Worm (Caenorhabditis elegans) whole organism, late embryonic: ENCODE data around the gene rfc-1.
A peak's percentile ranks its signal among the peaks of the same experiment; 100 is the strongest.

Experiments used
- C38D4.7 ChIP-seq: fragments of 200-800 bp; sonication (Bioruptor generic); optimal IDR thresholded peaks from 2 replicates; lab custom pipeline; 2018; ENCODE audit warnings: mild to moderate bottlenecking, missing genetic modification characterization, moderate library complexity, missing compliant biosample characterization
- K02D7.2 ChIP-seq: sonication (generic microtip); optimal IDR thresholded peaks from 2 replicates; lab custom pipeline; 2017; ENCODE audit warnings: mild to moderate bottlenecking, missing genetic modification characterization, missing compliant biosample characterization
- K09A11.1 ChIP-seq: sonication (generic microtip); optimal IDR thresholded peaks from 2 replicates; lab custom pipeline; 2017; ENCODE audit warnings: antibody characterized with exemption, mild to moderate bottlenecking, missing genetic modification characterization, missing compliant biosample characterization; ENCODE audit not compliant: insufficient read depth
- T23F11.4 ChIP-seq: fragments of 200-800 bp; sonication (Bioruptor generic); optimal IDR thresholded peaks from 2 replicates; lab custom pipeline; 2018; ENCODE audit warnings: mild to moderate bottlenecking, missing genetic modification characterization, missing compliant biosample characterization
- ahr-1 ChIP-seq: sonication (generic microtip); optimal IDR thresholded peaks from 2 replicates; lab custom pipeline; 2016; ENCODE audit warnings: missing genetic modification characterization, missing compliant biosample characterization
- ama-1 ChIP-seq: fragments of 150-350 bp; optimal IDR thresholded peaks from 2 replicates; lab custom pipeline; 2014
- ceh-14 ChIP-seq: sonication (generic microtip); optimal IDR thresholded peaks from 2 replicates; lab custom pipeline; 2016; ENCODE audit warnings: missing genotype, missing genetic modification characterization, missing compliant biosample characterization
- ceh-2 ChIP-seq: sonication (generic microtip); optimal IDR thresholded peaks from 2 replicates; lab custom pipeline; 2016; ENCODE audit warnings: missing genotype, missing genetic modification characterization, missing compliant biosample characterization
- ceh-22 ChIP-seq: sonication (generic microtip); optimal IDR thresholded peaks from 2 replicates; lab custom pipeline; 2017; ENCODE audit warnings: missing biosample characterization, missing genetic modification characterization
- ceh-24 ChIP-seq: sonication (generic microtip); optimal IDR thresholded peaks from 2 replicates; lab custom pipeline; 2016; ENCODE audit warnings: mild to moderate bottlenecking, missing genetic modification characterization, missing compliant biosample characterization
- ceh-30 ChIP-seq: fragments of 150-350 bp; optimal IDR thresholded peaks from 2 replicates; lab custom pipeline; 2014; ENCODE audit warnings: missing biosample characterization, missing genetic modification characterization
- ceh-31 ChIP-seq: sonication (generic microtip); optimal IDR thresholded peaks from 2 replicates; lab custom pipeline; 2016; ENCODE audit warnings: missing genetic modification characterization, missing compliant biosample characterization
- ceh-34 ChIP-seq: sonication (generic microtip); optimal IDR thresholded peaks from 2 replicates; lab custom pipeline; 2016; ENCODE audit warnings: mild to moderate bottlenecking, missing genetic modification characterization, missing compliant biosample characterization
- ceh-6 ChIP-seq: fragments of 200-800 bp; sonication (Bioruptor generic); optimal IDR thresholded peaks from 2 replicates; lab custom pipeline; 2018; ENCODE audit warnings: mild to moderate bottlenecking, missing genetic modification characterization, missing compliant biosample characterization
- dmd-4 ChIP-seq: sonication (generic microtip); optimal IDR thresholded peaks from 2 replicates; lab custom pipeline; 2016; ENCODE audit warnings: borderline replicate concordance, missing genetic modification characterization, missing compliant biosample characterization
- elt-4 ChIP-seq: sonication (generic microtip); optimal IDR thresholded peaks from 2 replicates; lab custom pipeline; 2016; ENCODE audit warnings: missing genetic modification characterization, missing compliant biosample characterization
- ets-4 ChIP-seq: sonication (generic microtip); optimal IDR thresholded peaks from 2 replicates; lab custom pipeline; 2016; ENCODE audit warnings: missing genetic modification characterization, missing compliant biosample characterization
- fkh-10 ChIP-seq: fragments of 150-350 bp; optimal IDR thresholded peaks from 2 replicates; lab custom pipeline; 2014; ENCODE audit warnings: missing biosample characterization, missing genetic modification reagents, missing genetic modification characterization
- gmeb-2 ChIP-seq: sonication (generic microtip); optimal IDR thresholded peaks from 2 replicates; lab custom pipeline; 2016; ENCODE audit warnings: missing genetic modification characterization, inconsistent platforms, missing compliant biosample characterization
- hlh-13 ChIP-seq: fragments of 200-800 bp; sonication (Bioruptor generic); optimal IDR thresholded peaks from 2 replicates; lab custom pipeline; 2018; ENCODE audit warnings: mild to moderate bottlenecking, missing genetic modification characterization, missing compliant biosample characterization
- hlh-15 ChIP-seq: sonication (generic microtip); optimal IDR thresholded peaks from 2 replicates; lab custom pipeline; 2016; ENCODE audit warnings: missing genetic modification characterization, missing compliant biosample characterization
- hlh-6 ChIP-seq: sonication (generic microtip); optimal IDR thresholded peaks from 2 replicates; lab custom pipeline; 2016; ENCODE audit warnings: missing genotype, missing genetic modification characterization, missing compliant biosample characterization
- hlh-8 ChIP-seq: sonication (generic microtip); optimal IDR thresholded peaks from 2 replicates; lab custom pipeline; 2016; ENCODE audit warnings: missing genotype, missing genetic modification characterization, missing compliant biosample characterization
- nfya-1 ChIP-seq: sonication (generic microtip); optimal IDR thresholded peaks from 2 replicates; lab custom pipeline; 2017; ENCODE audit warnings: missing genetic modification characterization, mild to moderate bottlenecking, missing compliant biosample characterization, antibody characterized with exemption, moderate library complexity
- nhr-11 ChIP-seq: fragments of 150-350 bp; optimal IDR thresholded peaks from 2 replicates; lab custom pipeline; 2014; ENCODE audit warnings: missing biosample characterization, missing genetic modification characterization
- nhr-232 ChIP-seq: sonication (generic microtip); optimal IDR thresholded peaks from 2 replicates; lab custom pipeline; 2016; ENCODE audit warnings: missing genetic modification characterization, missing compliant biosample characterization
- odd-2 ChIP-seq: sonication (generic microtip); optimal IDR thresholded peaks from 2 replicates; lab custom pipeline; 2017; ENCODE audit warnings: antibody characterized with exemption, mild to moderate bottlenecking, missing genetic modification characterization, missing compliant biosample characterization
- pat-9 ChIP-seq: fragments of 200-800 bp; sonication (Bioruptor generic); optimal IDR thresholded peaks from 2 replicates; lab custom pipeline; 2018; ENCODE audit warnings: mild to moderate bottlenecking, missing genetic modification characterization, moderate library complexity, missing compliant biosample characterization
- pha-4 ChIP-seq: fragments of 150-350 bp; optimal IDR thresholded peaks from 2 replicates; lab custom pipeline; 2018; ENCODE audit warnings: missing biosample characterization, missing genetic modification reagents, missing genetic modification characterization
- pqm-1 ChIP-seq: sonication (generic microtip); optimal IDR thresholded peaks from 2 replicates; lab custom pipeline; 2016; ENCODE audit warnings: missing genetic modification characterization, missing compliant biosample characterization
- ref-2 ChIP-seq: sonication (generic microtip); optimal IDR thresholded peaks from 2 replicates; lab custom pipeline; 2016; ENCODE audit warnings: missing genetic modification characterization, missing compliant biosample characterization
- sdc-2 ChIP-seq: sonication (generic microtip); optimal IDR thresholded peaks from 2 replicates; lab custom pipeline; 2016; ENCODE audit warnings: missing genotype, missing genetic modification characterization, missing compliant biosample characterization
- sox-4 ChIP-seq: sonication (generic microtip); optimal IDR thresholded peaks from 2 replicates; lab custom pipeline; 2017; ENCODE audit warnings: mild to moderate bottlenecking, missing genetic modification characterization, inconsistent platforms, missing compliant biosample characterization
- syd-9 ChIP-seq: sonication (generic microtip); optimal IDR thresholded peaks from 2 replicates; lab custom pipeline; 2016; ENCODE audit warnings: mild to moderate bottlenecking, missing genetic modification characterization, moderate library complexity, missing compliant biosample characterization
- ttx-3 ChIP-seq: sonication (generic microtip); optimal IDR thresholded peaks from 2 replicates; lab custom pipeline; 2016; ENCODE audit warnings: missing genetic modification reagents, missing genetic modification characterization, missing compliant biosample characterization
- unc-3 ChIP-seq, 2 experiments: fragments of 200-800 bp in 1 of 2; sonication (Bioruptor generic) in 1 of 2; sonication (generic microtip) in 1 of 2; conservative IDR thresholded peaks in 1 of 2; optimal IDR thresholded peaks in 1 of 2; 2 replicates each; pipeline versions ENCODE4 v1.3.6 to Lab custom; 2016 to 2022; ENCODE audit warnings: missing compliant biosample characterization in 2 of 2, missing genetic modification characterization in 2 of 2, missing genetic modification reagents in 1 of 2
- ztf-16 ChIP-seq: sonication (generic microtip); optimal IDR thresholded peaks from 2 replicates; lab custom pipeline; 2017; ENCODE audit warnings: missing genetic modification characterization, missing compliant biosample characterization

The rfc-1 gene

DNA sequence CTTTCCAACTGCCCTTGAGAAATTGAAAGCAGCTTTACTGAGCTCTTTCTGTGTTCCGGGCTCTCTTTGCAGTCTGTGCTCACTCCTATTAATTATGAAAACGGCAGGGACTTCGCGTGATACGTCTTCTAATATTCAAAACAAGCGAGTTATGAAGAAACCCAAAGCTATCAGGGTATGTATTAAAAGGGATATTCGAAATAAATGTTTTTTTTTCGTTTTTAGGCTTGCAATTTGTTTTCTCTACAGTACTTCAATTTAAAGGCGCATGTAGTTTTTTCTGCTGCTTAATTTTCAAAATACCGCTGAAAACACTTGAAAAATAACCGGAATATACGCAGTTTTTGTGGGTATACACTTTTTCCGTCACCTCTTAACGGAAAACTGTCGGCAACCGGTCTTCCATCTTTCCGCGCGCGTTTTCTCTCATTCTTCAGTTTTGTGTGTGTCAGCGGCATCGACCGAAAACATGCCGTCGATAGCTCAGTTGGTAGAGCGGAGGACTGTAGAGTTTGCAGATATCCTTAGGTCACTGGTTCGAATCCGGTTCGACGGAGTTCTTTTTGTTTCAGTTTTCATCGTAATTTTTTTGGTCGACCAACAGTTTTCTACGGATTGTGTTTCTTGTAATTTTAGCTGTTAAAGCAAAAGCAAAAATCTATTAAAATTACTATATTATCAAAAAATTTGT, 43.4 kb upstream of the rfc-1 start, which contains the start of gene gasr-8 (continued):
- peak; percentile 48 for TF ChIP-seq pat-9
- peak; percentile 13 for TF ChIP-seq K02D7.2 (tag; lab: Kevin White, UChicago)
- TF ChIP-seq ceh-34 (tag; lab: Kevin White, UChicago), result no peak
- no peak for TF ChIP-seq K09A11.1 (tag; lab: Kevin White, UChicago)
- TF ChIP-seq hlh-8 (tag; lab: Kevin White, UChicago), result no peak
- no peak for TF ChIP-seq ets-4
- peak; percentile 57 for TF ChIP-seq gmeb-2 (tag; lab: Kevin White, UChicago)
- no peak for TF ChIP-seq ceh-24
- no peak for TF ChIP-seq ahr-1 (tag; lab: Kevin White, UChicago)
- TF ChIP-seq nfya-1, result peak; percentile 4
- no peak for TF ChIP-seq elt-4
- peak; percentile 49 for TF ChIP-seq dmd-4
- no peak for TF ChIP-seq nhr-11 (tag; lab: Kevin White, UChicago)
- TF ChIP-seq odd-2 (tag; lab: Kevin White, UChicago), result no peak
- TF ChIP-seq ztf-16, result peak; percentile 3
- no peak for TF ChIP-seq ceh-22 (tag; lab: Kevin White, UChicago)
- TF ChIP-seq sdc-2 (tag; lab: Kevin White, UChicago), result no peak
- TF ChIP-seq T23F11.4 (GFP tag; lab: Kevin White, UChicago), result no peak
- no peak for TF ChIP-seq ref-2
- no peak for TF ChIP-seq ama-1 (lab: Kevin White, UChicago)
- TF ChIP-seq syd-9 (tag; lab: Kevin White, UChicago), result no peak
- TF ChIP-seq ceh-30 (tag; lab: Kevin White, UChicago), result no peak
- TF ChIP-seq hlh-13 (GFP tag; lab: Kevin White, UChicago), result no peak
- TF ChIP-seq hlh-15 (tag; lab: Kevin White, UChicago), result peak; percentile 36

ce11 chrV:14688097-14688912, 42.5 kb upstream of the rfc-1 start, which contains the start of gene C47E8.11:
Gene C47E8.11, plus strand, starts transcription at chrV:14688616.
- TF ChIP-seq ttx-3 (no peak), hlh-8 (tag; lab: Kevin White, UChicago) (no peak), nhr-232 (tag; lab: Kevin White, UChicago) (no peak), hlh-15 (tag; lab: Kevin White, UChicago) (no peak), nfya-1 (peak; percentile 12), T23F11.4 (GFP tag; lab: Kevin White, UChicago) (no peak)

DNA sequence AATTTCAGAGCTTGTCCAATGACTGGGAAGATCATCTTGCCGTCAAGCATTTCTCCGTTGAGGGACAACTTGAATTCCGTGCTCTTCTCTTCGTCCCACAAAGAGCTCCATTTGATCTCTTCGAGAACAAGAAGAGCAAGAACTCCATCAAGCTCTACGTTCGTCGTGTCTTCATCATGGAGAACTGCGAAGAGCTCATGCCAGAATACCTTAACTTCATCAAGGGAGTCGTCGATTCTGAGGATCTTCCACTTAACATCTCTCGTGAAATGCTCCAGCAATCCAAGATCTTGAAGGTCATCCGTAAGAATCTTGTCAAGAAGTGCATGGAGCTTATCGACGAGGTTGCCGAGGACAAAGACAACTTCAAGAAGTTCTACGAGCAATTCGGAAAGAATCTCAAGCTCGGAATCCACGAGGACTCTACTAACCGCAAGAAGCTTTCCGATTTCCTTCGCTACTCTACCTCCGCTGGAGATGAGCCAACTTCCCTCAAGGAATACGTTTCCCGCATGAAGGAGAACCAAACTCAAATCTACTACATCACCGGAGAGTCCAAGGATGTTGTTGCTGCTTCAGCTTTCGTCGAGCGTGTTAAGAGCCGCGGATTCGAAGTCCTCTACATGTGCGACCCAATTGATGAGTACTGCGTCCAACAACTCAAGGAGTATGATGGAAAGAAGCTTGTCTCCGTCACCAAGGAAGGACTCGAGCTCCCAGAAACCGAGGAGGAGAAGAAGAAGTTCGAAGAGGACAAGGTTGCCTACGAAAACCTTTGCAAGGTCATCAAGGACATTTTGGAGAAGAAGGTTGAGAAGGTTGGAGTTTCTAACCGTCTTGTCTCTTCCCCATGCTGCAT, 41.6 kb upstream of the rfc-1 start:
- TF ChIP-seq nhr-232 (tag; lab: Kevin White, UChicago) (no peak), fkh-10 (GFP tag; lab: Kevin White, UChicago) (no peak), ceh-2 (tag; lab: Kevin White, UChicago) (no peak), T23F11.4 (GFP tag; lab: Kevin White, UChicago) (peak; percentile 2)

- TF ChIP-seq sox-4 (tag; lab: Kevin White, UChicago) (no peak), unc-3 (GFP tag; conservative IDR thresholded peaks at IDR 0.05; lab: Robert Waterston, UW) (no peak), unc-3 (tag; optimal IDR thresholded peaks at IDR 0.05; lab: Kevin White, UChicago) (no peak), ceh-6 (GFP tag; lab: Kevin White, UChicago) (no peak), ceh-31 (no peak), pha-4 (no peak), pqm-1 (tag; lab: Kevin White, UChicago) (peak; percentile 4), C38D4.7 (GFP tag; lab: Kevin White, UChicago) (no peak), hlh-6 (peak; percentile 8), ama-1 (lab: Kevin White, UChicago) (no peak), ceh-14 (tag; lab: Kevin White, UChicago) (no peak)
- TF ChIP-seq, all 69 proteins: peak for 2
Measured at ce11 chrV:14686231-14687105, 40.7 kb upstream of the rfc-1 start.
